Worm (Caenorhabditis elegans) whole organism, L4/young adult: ENCODE results near the gene ZK546.2.

Experiments used
- W03F9.2 ChIP-seq: fragments of 150-350 bp; optimal IDR thresholded peaks from 2 replicates; lab custom pipeline; 2014; ENCODE audit warnings: missing biosample characterization, missing genetic modification characterization
- dao-5 ChIP-seq: sonication (generic microtip); optimal IDR thresholded peaks from 2 replicates; lab custom pipeline; 2016; ENCODE audit warnings: missing genotype, missing genetic modification characterization, moderate library complexity, missing compliant biosample characterization
- him-1 ChIP-seq: sonication (generic microtip); optimal IDR thresholded peaks from 2 replicates; lab custom pipeline; 2016; ENCODE audit warnings: missing genotype, missing genetic modification reagents, missing genetic modification characterization, missing compliant biosample characterization

DNA sequence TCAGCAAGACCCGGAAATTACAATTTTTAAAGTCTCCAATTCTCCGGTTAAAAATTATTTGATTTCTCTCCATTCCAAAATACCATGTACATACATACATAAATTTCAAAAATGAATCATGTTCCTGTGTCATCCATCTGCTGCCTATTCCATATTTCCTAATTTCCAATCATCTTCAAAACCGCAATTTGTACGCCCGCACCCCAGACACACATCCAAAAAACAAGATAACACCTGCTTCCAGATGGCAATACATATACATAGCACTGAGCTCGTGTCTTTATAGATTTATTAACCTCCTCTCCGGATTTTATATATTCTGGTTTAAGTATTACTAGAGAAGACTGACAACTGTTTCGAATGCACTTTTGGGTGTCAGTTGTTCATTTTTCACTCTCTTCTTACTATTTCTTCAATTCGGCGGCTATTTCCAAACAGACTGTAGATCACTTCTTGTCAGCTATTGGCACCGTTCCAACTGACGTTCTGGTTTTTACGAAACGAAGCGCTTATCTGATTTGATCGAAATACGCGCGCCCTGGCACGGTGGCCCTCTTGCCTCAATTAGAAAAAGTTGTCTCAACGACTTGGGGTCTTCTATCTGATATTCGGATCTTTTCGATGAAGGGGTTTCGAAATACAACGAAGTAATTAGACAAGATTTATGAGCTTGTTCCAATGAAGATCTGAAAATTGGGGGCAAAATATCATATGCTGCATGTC lies 36.0 kb downstream of the ZK546.2 start:
- TF ChIP-seq him-1 (no peak), dao-5 (tag; lab: Kevin White, UChicago) (no peak), W03F9.2 (tag; lab: Kevin White, UChicago) (no peak)
